Worm (Caenorhabditis elegans) whole organism, L3 larva: ENCODE results near the gene Y38H8A.7.
A peak's percentile ranks its signal among the peaks of the same experiment; 100 is the strongest.

Experiments used
- aly-2 ChIP-seq: fragments of 150-350 bp; optimal IDR thresholded peaks from 2 replicates; lab custom pipeline; 2014; ENCODE audit warnings: missing biosample characterization, missing genetic modification characterization
- ama-1 ChIP-seq: fragments of 150-350 bp; optimal IDR thresholded peaks from 2 replicates; lab custom pipeline; 2018
- ceh-16 ChIP-seq: sonication (generic microtip); optimal IDR thresholded peaks from 2 replicates; lab custom pipeline; 2017; ENCODE audit warnings: missing biosample characterization, missing genetic modification characterization
- ceh-28 ChIP-seq: fragments of 150-350 bp; optimal IDR thresholded peaks from 2 replicates; lab custom pipeline; 2014; ENCODE audit warnings: missing biosample characterization, missing genetic modification reagents, missing genetic modification characterization
- ceh-82 ChIP-seq: fragments of 150-350 bp; optimal IDR thresholded peaks from 2 replicates; lab custom pipeline; 2014; ENCODE audit warnings: missing biosample characterization, missing genetic modification characterization
- ceh-9 ChIP-seq: sonication (generic microtip); optimal IDR thresholded peaks from 2 replicates; lab custom pipeline; 2018; ENCODE audit warnings: missing biosample characterization, missing genetic modification characterization
- daf-12 ChIP-seq: fragments of 150-350 bp; optimal IDR thresholded peaks from 2 replicates; lab custom pipeline; 2014; ENCODE audit warnings: missing biosample characterization, missing genetic modification reagents, missing genetic modification characterization
- egl-27 ChIP-seq: sonication (generic microtip); optimal IDR thresholded peaks from 4 replicates; lab custom pipeline; 2017; ENCODE audit warnings: missing biosample characterization, missing genetic modification reagents, missing genetic modification characterization
- elt-1 ChIP-seq: fragments of 150-350 bp; optimal IDR thresholded peaks from 2 replicates; lab custom pipeline; 2014; ENCODE audit warnings: missing biosample characterization, missing genetic modification characterization
- elt-2 ChIP-seq: sonication (generic microtip); optimal IDR thresholded peaks from 2 replicates; lab custom pipeline; 2016; ENCODE audit warnings: missing genetic modification reagents, mild to moderate bottlenecking, missing genetic modification characterization, missing compliant biosample characterization
- fkh-2 ChIP-seq: fragments of 150-350 bp; optimal IDR thresholded peaks from 2 replicates; lab custom pipeline; 2014; ENCODE audit warnings: missing biosample characterization, missing genetic modification reagents, missing genetic modification characterization
- hmg-11 ChIP-seq: sonication (generic microtip); optimal IDR thresholded peaks from 2 replicates; lab custom pipeline; 2016; ENCODE audit warnings: missing genetic modification characterization, missing compliant biosample characterization
- lin-15B ChIP-seq: fragments of 150-350 bp; optimal IDR thresholded peaks from 2 replicates; lab custom pipeline; 2014; ENCODE audit warnings: missing biosample characterization, missing genetic modification characterization
- lin-39 ChIP-seq: fragments of 150-350 bp; optimal IDR thresholded peaks from 2 replicates; lab custom pipeline; 2018; ENCODE audit warnings: missing biosample characterization, missing genetic modification reagents, missing genetic modification characterization
- lsy-12 ChIP-seq: sonication (generic microtip); optimal IDR thresholded peaks from 2 replicates; lab custom pipeline; 2016; ENCODE audit warnings: mild to moderate bottlenecking, missing genetic modification characterization, missing compliant biosample characterization
- mdl-1 ChIP-seq: fragments of 150-350 bp; optimal IDR thresholded peaks from 2 replicates; lab custom pipeline; 2014; ENCODE audit warnings: missing biosample characterization, missing genetic modification characterization
- nfya-1 ChIP-seq: sonication (generic microtip); optimal IDR thresholded peaks from 2 replicates; lab custom pipeline; 2017; ENCODE audit warnings: missing genetic modification characterization, mild to moderate bottlenecking, missing compliant biosample characterization, antibody characterized with exemption, moderate library complexity; ENCODE audit not compliant: insufficient read depth
- nhr-11 ChIP-seq: fragments of 150-350 bp; optimal IDR thresholded peaks from 2 replicates; lab custom pipeline; 2014; ENCODE audit warnings: missing biosample characterization, missing genetic modification characterization
- nhr-23 ChIP-seq: fragments of 150-350 bp; optimal IDR thresholded peaks from 2 replicates; lab custom pipeline; 2014; ENCODE audit warnings: missing biosample characterization, missing genetic modification reagents, missing genetic modification characterization
- nhr-237 ChIP-seq: fragments of 150-350 bp; optimal IDR thresholded peaks from 2 replicates; lab custom pipeline; 2014; ENCODE audit warnings: missing biosample characterization, missing genetic modification characterization
- nhr-25 ChIP-seq: sonication (generic microtip); optimal IDR thresholded peaks from 2 replicates; lab custom pipeline; 2017; ENCODE audit warnings: missing biosample characterization, missing genetic modification characterization
- nhr-28 ChIP-seq: fragments of 150-350 bp; optimal IDR thresholded peaks from 2 replicates; lab custom pipeline; 2014; ENCODE audit warnings: missing biosample characterization, missing genetic modification characterization
- nhr-67 ChIP-seq: fragments of 150-350 bp; optimal IDR thresholded peaks from 2 replicates; lab custom pipeline; 2014; ENCODE audit warnings: missing biosample characterization, missing genetic modification characterization
- nhr-77 ChIP-seq: fragments of 150-350 bp; optimal IDR thresholded peaks from 2 replicates; lab custom pipeline; 2014; ENCODE audit warnings: missing biosample characterization, missing genetic modification characterization
- pha-4 ChIP-seq: fragments of 150-350 bp; optimal IDR thresholded peaks from 2 replicates; lab custom pipeline; 2014; ENCODE audit warnings: missing biosample characterization, missing genetic modification reagents, missing genetic modification characterization
- sea-2 ChIP-seq: fragments of 150-350 bp; sonication (generic microtip); optimal IDR thresholded peaks from 4 replicates; lab custom pipeline; 2014; ENCODE audit warnings: missing biosample characterization, missing genetic modification reagents, missing genetic modification characterization
- skn-1 ChIP-seq: fragments of 150-350 bp; optimal IDR thresholded peaks from 2 replicates; lab custom pipeline; 2014; ENCODE audit warnings: missing biosample characterization, missing genetic modification characterization
- snpc-4 ChIP-seq: fragments of 150-350 bp; optimal IDR thresholded peaks from 2 replicates; lab custom pipeline; 2014; ENCODE audit warnings: missing biosample characterization, missing genetic modification characterization
- tbx-2 ChIP-seq: sonication (generic microtip); optimal IDR thresholded peaks from 2 replicates; lab custom pipeline; 2016; ENCODE audit warnings: mild to moderate bottlenecking, missing genetic modification characterization, missing compliant biosample characterization
- unc-62 ChIP-seq: fragments of 150-350 bp; sonication (generic microtip); optimal IDR thresholded peaks from 4 replicates; lab custom pipeline; 2014; ENCODE audit warnings: missing biosample characterization, missing genetic modification reagents, missing genetic modification characterization
- zag-1 ChIP-seq: fragments of 150-350 bp; optimal IDR thresholded peaks from 2 replicates; lab custom pipeline; 2014; ENCODE audit warnings: missing biosample characterization, missing genetic modification characterization
- ztf-11 ChIP-seq: fragments of 150-350 bp; optimal IDR thresholded peaks from 2 replicates; lab custom pipeline; 2014; ENCODE audit warnings: missing biosample characterization, missing genetic modification characterization
- ztf-4 ChIP-seq: fragments of 150-350 bp; optimal IDR thresholded peaks from 2 replicates; lab custom pipeline; 2014; ENCODE audit warnings: missing biosample characterization, missing genetic modification characterization

The Y38H8A.7 gene

DNA sequence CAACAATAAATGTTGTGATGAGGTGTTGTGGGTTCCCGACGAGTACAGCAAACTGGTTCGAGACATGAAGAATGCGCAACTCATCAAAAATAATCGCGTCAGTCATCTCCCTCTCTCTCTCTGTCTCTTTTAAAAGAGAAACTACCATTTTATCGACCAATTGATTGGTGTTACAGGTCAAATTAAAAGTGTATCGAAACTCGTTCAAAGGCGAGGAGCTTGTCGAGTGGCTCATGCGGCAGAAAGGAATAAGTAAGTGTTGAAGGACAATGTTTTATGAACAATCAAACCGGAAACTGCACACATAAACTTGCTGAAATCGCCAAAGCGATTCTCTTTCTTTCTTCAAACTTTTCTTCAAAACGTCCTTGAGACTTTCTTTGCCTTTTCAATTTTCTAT, 38.4 kb downstream of the Y38H8A.7 start:
- no peak for TF ChIP-seq mdl-1 (tag; lab: Kevin White, UChicago)
- no peak for TF ChIP-seq nfya-1 (tag; lab: Kevin White, UChicago)
- TF ChIP-seq lsy-12 (tag; lab: Kevin White, UChicago) = no peak
- TF ChIP-seq nhr-237 (tag; lab: Kevin White, UChicago) = no peak
- no peak for TF ChIP-seq unc-62 (GFP tag; lab: Kevin White, UChicago)
- no peak for TF ChIP-seq ceh-16 (tag; lab: Kevin White, UChicago)
- no peak for TF ChIP-seq skn-1
- TF ChIP-seq ceh-9 (tag; lab: Kevin White, UChicago) = no peak
- TF ChIP-seq nhr-23 = no peak
- TF ChIP-seq aly-2 = no peak
- TF ChIP-seq lin-39 = no peak
- TF ChIP-seq sea-2 (GFP tag; lab: Kevin White, UChicago) = no peak
- TF ChIP-seq fkh-2 (tag; lab: Kevin White, UChicago) = no peak
- no peak for TF ChIP-seq egl-27 (tag; lab: Kevin White, UChicago)
- TF ChIP-seq elt-1 (tag; lab: Kevin White, UChicago) = no peak
- no peak for TF ChIP-seq snpc-4 (tag; lab: Kevin White, UChicago)
- TF ChIP-seq nhr-67 (tag; lab: Kevin White, UChicago) = no peak
- TF ChIP-seq ama-1 (lab: Kevin White, UChicago) = no peak
- TF ChIP-seq, all 47 proteins: peak for 0

DNA sequence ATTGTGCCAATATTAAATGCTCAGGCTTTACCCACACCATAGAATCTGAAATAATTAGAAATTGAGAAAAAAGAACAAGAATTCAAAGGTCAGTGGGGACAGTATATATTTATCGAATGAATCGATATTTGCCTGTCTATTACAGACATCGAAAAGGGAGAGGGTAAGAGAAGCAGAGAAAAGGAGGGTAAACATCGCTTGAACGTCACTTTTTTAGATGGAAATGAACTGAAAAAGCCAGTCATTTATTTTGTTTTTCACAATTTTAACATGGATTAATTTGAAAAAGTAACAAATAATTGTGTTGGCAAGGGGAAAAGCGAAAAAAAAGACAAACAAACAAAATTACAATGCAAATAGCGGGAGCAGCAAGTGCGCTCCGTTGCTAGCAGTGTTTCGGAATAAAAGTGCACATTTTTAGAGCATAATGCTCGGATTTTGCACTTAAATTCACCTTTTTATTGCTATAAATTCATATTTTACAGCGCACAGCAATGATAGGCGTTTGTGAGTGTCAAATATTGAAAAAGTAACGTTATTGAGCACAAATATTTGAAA, 47.6 kb downstream of the Y38H8A.7 start, which contains the start of gene tbc-9:
Gene tbc-9 (minus strand): TSS at position 51 of the 558 bp plus-strand sequence.
- TF ChIP-seq unc-62 (GFP tag; lab: Kevin White, UChicago) (no peak), hmg-11 (tag; lab: Kevin White, UChicago) (peak; percentile 9), elt-2 (tag; lab: Kevin White, UChicago) (peak; percentile 6), ceh-82 (tag; lab: Kevin White, UChicago) (no peak), pha-4 (tag; lab: Kevin White, UChicago) (peak; percentile 60), lin-15B (tag; lab: Kevin White, UChicago) (peak; percentile 6), ceh-9 (tag; lab: Kevin White, UChicago) (no peak), ceh-28 (peak; percentile 30)

DNA sequence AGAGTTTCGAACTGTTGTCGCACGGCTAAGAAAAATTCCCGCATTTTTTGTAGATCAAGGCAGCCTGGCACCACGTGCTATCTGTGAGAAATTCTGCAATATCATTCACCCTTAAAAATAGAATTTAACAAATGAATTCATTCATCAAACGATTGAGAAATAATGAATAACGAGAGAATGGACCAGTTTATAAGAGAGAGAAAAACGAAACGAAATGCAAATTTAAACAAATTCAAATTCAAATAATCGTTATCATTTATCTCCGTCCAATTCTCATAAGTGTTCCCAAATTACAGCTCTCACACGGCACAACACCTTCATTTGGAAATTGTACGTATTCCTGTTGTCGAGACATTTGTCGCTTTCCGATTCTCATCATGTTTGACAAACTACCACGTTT, 49.8 kb downstream of the Y38H8A.7 start, which contains the start of gene seld-1:
Gene seld-1 (plus strand): TSS at position 301 of the 400 bp plus-strand sequence.
- TF ChIP-seq lin-15B (tag; lab: Kevin White, UChicago) (no peak), hmg-11 (tag; lab: Kevin White, UChicago) (no peak), fkh-2 (tag; lab: Kevin White, UChicago) (no peak), ztf-4 (tag; lab: Kevin White, UChicago) (no peak), elt-2 (tag; lab: Kevin White, UChicago) (no peak), nhr-11 (no peak), ceh-28 (no peak), nfya-1 (tag; lab: Kevin White, UChicago) (no peak), lsy-12 (tag; lab: Kevin White, UChicago) (no peak), ceh-82 (tag; lab: Kevin White, UChicago) (no peak), nhr-25 (tag; lab: Kevin White, UChicago) (no peak)

DNA sequence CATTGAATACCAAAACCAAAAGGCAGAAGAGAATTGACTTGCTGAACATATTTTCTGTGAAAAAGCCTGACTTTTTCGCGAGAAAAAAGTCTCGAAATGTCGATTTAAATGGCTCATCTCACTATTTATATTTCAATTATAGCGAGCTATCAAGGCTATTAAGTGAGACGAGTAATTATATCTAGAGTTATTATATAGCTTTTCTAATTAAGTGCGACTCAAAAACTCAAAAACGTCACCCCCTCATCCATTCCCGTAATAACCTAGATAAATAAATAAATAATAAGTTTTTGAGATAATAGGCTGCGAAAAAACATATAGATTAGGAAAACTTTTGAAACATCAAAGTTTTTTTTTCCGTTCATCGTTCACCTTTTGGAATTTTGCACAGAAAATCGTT, 50.4 kb downstream of the Y38H8A.7 start, which contains the start of gene nlp-17:
Gene nlp-17 (minus strand): TSS at position 101 of the 400 bp plus-strand sequence.
- TF ChIP-seq lsy-12 (tag; lab: Kevin White, UChicago) (no peak), nhr-28 (tag; lab: Kevin White, UChicago) (no peak), nfya-1 (tag; lab: Kevin White, UChicago) (no peak), zag-1 (tag; lab: Kevin White, UChicago) (no peak), daf-12 (tag; lab: Kevin White, UChicago) (no peak), unc-62 (GFP tag; lab: Kevin White, UChicago) (no peak), ztf-11 (tag; lab: Kevin White, UChicago) (no peak), ceh-9 (tag; lab: Kevin White, UChicago) (no peak), tbx-2 (no peak), nhr-77 (tag; lab: Kevin White, UChicago) (no peak)
